Worm (Caenorhabditis elegans): ENCODE results near the gene F41G3.20.

ce11 chrII:6706552-6707091 lies 44.2 kb downstream of the F41G3.20 start:
- TF ChIP-seq tbx-11 (GFP tag; IDR thresholded peaks at IDR 0.05) (no peak), tra-4 (tag; optimal IDR thresholded peaks at IDR 0.05) (no peak), sea-1 (GFP tag; conservative IDR thresholded peaks at IDR 0.05) (no peak), F13C5.2 (tag; optimal IDR thresholded peaks at IDR 0.05) (no peak), pes-1 (GFP tag; IDR thresholded peaks at IDR 0.05) (no peak), ama-1 (optimal IDR thresholded peaks at IDR 0.05) (no peak), aly-1 (tag; optimal IDR thresholded peaks at IDR 0.05) (no peak), ceh-13 (GFP tag; optimal IDR thresholded peaks at IDR 0.05) (no peak), tbx-37 (GFP tag; conservative IDR thresholded peaks at IDR 0.05) (no peak), ceh-36 (tag; optimal IDR thresholded peaks at IDR 0.05) (no peak)
